Fruit fly (Drosophila melanogaster) whole organism, embryonic: ENCODE measurements around the gene CG16985.

ENCODE experiments used
- CG14965 ChIP-seq: fragments of 200-800 bp; sonication (Bioruptor generic); optimal IDR thresholded peaks from 2 replicates; lab custom pipeline; 2016; ENCODE audit warnings: missing biosample characterization, missing genetic modification characterization, borderline replicate concordance
- CG4617 ChIP-seq: fragments of 200-800 bp; sonication (Bioruptor generic); optimal IDR thresholded peaks from 3 replicates; lab custom pipeline; 2016; ENCODE audit warnings: missing biosample characterization, missing genetic modification characterization, borderline replicate concordance
- Hmx ChIP-seq: fragments of 200-800 bp; sonication (Bioruptor generic); optimal IDR thresholded peaks from 2 replicates; lab custom pipeline; 2016; ENCODE audit warnings: missing biosample characterization, missing genetic modification characterization
- NFAT ChIP-seq: fragments of 200-800 bp; sonication (Bioruptor generic); IDR thresholded peaks from 2 replicates; pipeline ENCODE4 v1.3.6; 2022; ENCODE audit warnings: missing biosample characterization, missing genetic modification characterization
- Oli ChIP-seq: fragments of 200-800 bp; sonication (Bioruptor generic); optimal IDR thresholded peaks from 2 replicates; lab custom pipeline; 2018; ENCODE audit warnings: missing biosample characterization, mild to moderate bottlenecking, missing genetic modification characterization, moderate library complexity
- nerfin-2 ChIP-seq: fragments of 200-800 bp; sonication (Bioruptor generic); IDR thresholded peaks from 2 replicates; pipeline ENCODE4 v1.3.6; 2022; ENCODE audit warnings: missing biosample characterization, missing genetic modification characterization; ENCODE audit not compliant: partially characterized antibody
- odd ChIP-seq: fragments of 200-800 bp; sonication (Bioruptor generic); optimal IDR thresholded peaks from 2 replicates; lab custom pipeline; 2017; ENCODE audit warnings: missing biosample characterization, mild to moderate bottlenecking, missing genetic modification characterization

- TF ChIP-seq nerfin-2 (GFP tag; lab: Robert Waterston, UW) (no peak), CG14965 (GFP tag; lab: Kevin White, UChicago) (no peak), NFAT (GFP tag; lab: Robert Waterston, UW) (no peak), Oli (tag; lab: Kevin White, UChicago) (no peak), CG4617 (GFP tag; lab: Kevin White, UChicago) (no peak), Hmx (GFP tag; lab: Kevin White, UChicago) (no peak), odd (no peak)
These were observed 15.6 kb upstream of the CG16985 start for dm6 chr3L:2583537-2583870.
